Worm (Caenorhabditis elegans) whole organism, early embryonic: Measurements from ENCODE around the gene F30H5.5.

Experiments
- ets-7 ChIP-seq: sonication (generic microtip); optimal IDR thresholded peaks from 2 replicates; lab custom pipeline; 2016; ENCODE audit warnings: missing genotype, missing genetic modification characterization, missing compliant biosample characterization
- tbx-11 ChIP-seq: fragments of 200-800 bp; sonication (Bioruptor generic); IDR thresholded peaks from 2 replicates; pipeline ENCODE4 v1.3.6; 2022; ENCODE audit warnings: missing genetic modification characterization, missing compliant biosample characterization

ce11 chrIII:512117-512516, 23.6 kb downstream of the F30H5.5 start, which contains the start of gene F30H5.3:
- no peak for TF ChIP-seq ets-7
- no peak for TF ChIP-seq tbx-11 (GFP tag; lab: Robert Waterston, UW)
